Fruit fly (Drosophila melanogaster) whole organism, embryonic: ENCODE results near the gene Amacr.

Experiments
- Atf6 ChIP-seq: fragments of 200-800 bp; sonication (Bioruptor generic); IDR thresholded peaks from 2 replicates; pipeline ENCODE4 v1.3.6; 2022; ENCODE audit warnings: missing biosample characterization, missing genetic modification characterization
- CG1024 ChIP-seq: fragments of 200-800 bp; sonication (Bioruptor generic); IDR thresholded peaks from 2 replicates; pipeline ENCODE4 v1.3.6; 2022; ENCODE audit warnings: missing biosample characterization, missing genetic modification characterization
- CG12071 ChIP-seq: fragments of 200-800 bp; sonication (Bioruptor generic); optimal IDR thresholded peaks from 3 replicates; lab custom pipeline; 2018; ENCODE audit warnings: missing biosample characterization, mild to moderate bottlenecking, missing genetic modification characterization
- CG1602 ChIP-seq: fragments of 200-800 bp; sonication (Bioruptor generic); optimal IDR thresholded peaks from 3 replicates; lab custom pipeline; 2016; ENCODE audit warnings: missing biosample characterization, missing genetic modification characterization
- CG32767 ChIP-seq: fragments of 200-800 bp; sonication (Bioruptor generic); IDR thresholded peaks from 2 replicates; pipeline ENCODE4 v1.3.6; 2022; ENCODE audit warnings: missing biosample characterization, missing genetic modification characterization
- CG4707 ChIP-seq: fragments of 200-800 bp; sonication (Bioruptor generic); optimal IDR thresholded peaks from 2 replicates; lab custom pipeline; 2018; ENCODE audit warnings: missing biosample characterization, mild to moderate bottlenecking, missing genetic modification characterization, moderate library complexity
- CG8359 ChIP-seq: fragments of 200-800 bp; sonication (Bioruptor generic); optimal IDR thresholded peaks from 2 replicates; lab custom pipeline; 2017; ENCODE audit warnings: missing biosample characterization, mild to moderate bottlenecking, missing genetic modification characterization, borderline replicate concordance
- CG9876 ChIP-seq: fragments of 200-800 bp; sonication (Bioruptor generic); optimal IDR thresholded peaks from 2 replicates; lab custom pipeline; 2016; ENCODE audit warnings: missing biosample characterization, missing genetic modification characterization
- Dad ChIP-seq: fragments of 200-800 bp; sonication (Bioruptor generic); optimal IDR thresholded peaks from 3 replicates; lab custom pipeline; 2016; ENCODE audit warnings: missing biosample characterization, missing genetic modification characterization
- Fer1 ChIP-seq: fragments of 200-800 bp; sonication (Bioruptor generic); optimal IDR thresholded peaks from 2 replicates; lab custom pipeline; 2017; ENCODE audit warnings: missing biosample characterization, mild to moderate bottlenecking, missing genetic modification characterization
- GATAe ChIP-seq: fragments of 200-800 bp; sonication (Bioruptor generic); conservative IDR thresholded peaks from 2 replicates; pipeline ENCODE4 v1.3.6; 2022; ENCODE audit warnings: missing biosample characterization, missing genetic modification characterization
- HHEX ChIP-seq: fragments of 200-800 bp; sonication (Bioruptor generic); optimal IDR thresholded peaks from 3 replicates; lab custom pipeline; 2017; ENCODE audit warnings: missing biosample characterization, mild to moderate bottlenecking, missing genetic modification characterization, missing genetic modification reagents
- HLH3B ChIP-seq: fragments of 200-800 bp; sonication (Bioruptor generic); IDR thresholded peaks from 2 replicates; pipeline ENCODE4 v1.3.6; 2022; ENCODE audit warnings: missing biosample characterization, missing genetic modification characterization
- Hey ChIP-seq: fragments of 200-800 bp; sonication (Bioruptor generic); optimal IDR thresholded peaks from 3 replicates; lab custom pipeline; 2018; ENCODE audit warnings: missing biosample characterization, mild to moderate bottlenecking, missing genetic modification characterization
- Hr3 ChIP-seq: fragments of 200-800 bp; sonication (Bioruptor generic); optimal IDR thresholded peaks from 3 replicates; lab custom pipeline; 2016; ENCODE audit warnings: missing biosample characterization, missing genetic modification characterization
- Kr ChIP-seq: fragments of 200-800 bp; sonication (Bioruptor generic); optimal IDR thresholded peaks from 2 replicates; lab custom pipeline; 2017; ENCODE audit warnings: missing biosample characterization, mild to moderate bottlenecking, missing genetic modification characterization
- Lpt ChIP-seq: fragments of >200 bp; optimal IDR thresholded peaks from 2 replicates; lab custom pipeline; 2018; ENCODE audit warnings: missing biosample characterization, missing genetic modification characterization
- MESR4 ChIP-seq: fragments of 200-800 bp; sonication (Bioruptor generic); optimal IDR thresholded peaks from 2 replicates; lab custom pipeline; 2018; ENCODE audit warnings: missing biosample characterization, mild to moderate bottlenecking, missing genetic modification characterization, moderate library complexity
- Rx ChIP-seq: fragments of 200-800 bp; sonication (Bioruptor generic); IDR thresholded peaks from 2 replicates; pipeline ENCODE4 v1.3.6; 2022; ENCODE audit warnings: missing biosample characterization, missing genetic modification characterization
- Tbp ChIP-seq: fragments of >200 bp; optimal IDR thresholded peaks from 2 replicates; lab custom pipeline; 2018; ENCODE audit warnings: missing biosample characterization, missing genetic modification characterization
- Vsx1 ChIP-seq: fragments of 200-800 bp; sonication (Bioruptor generic); optimal IDR thresholded peaks from 2 replicates; lab custom pipeline; 2017; ENCODE audit warnings: missing biosample characterization, mild to moderate bottlenecking, missing genetic modification characterization, missing genetic modification reagents
- Xrp1 ChIP-seq: fragments of 200-800 bp; sonication (Bioruptor generic); IDR thresholded peaks from 2 replicates; pipeline ENCODE4 v1.3.6; 2022; ENCODE audit warnings: missing biosample characterization, missing genetic modification characterization
- al ChIP-seq: fragments of 200-800 bp; sonication (Bioruptor generic); IDR thresholded peaks from 2 replicates; pipeline ENCODE4 v1.3.6; 2022; ENCODE audit warnings: missing biosample characterization, missing genetic modification characterization
- aop ChIP-seq: fragments of 200-800 bp; sonication (Bioruptor generic); IDR thresholded peaks from 2 replicates; pipeline ENCODE4 v1.3.6; 2022; ENCODE audit warnings: missing biosample characterization, missing genetic modification characterization
- bowl ChIP-seq: fragments of 200-800 bp; sonication (Bioruptor generic); IDR thresholded peaks from 2 replicates; pipeline ENCODE4 v1.3.6; 2022; ENCODE audit warnings: missing biosample characterization, missing genetic modification characterization
- cas ChIP-seq: fragments of 200-800 bp; sonication (Bioruptor generic); IDR thresholded peaks from 2 replicates; pipeline ENCODE4 v1.3.6; 2022; ENCODE audit warnings: missing biosample characterization, missing genetic modification characterization
- chif ChIP-seq, 2 experiments: fragments of 200-800 bp; sonication (Bioruptor generic); optimal IDR thresholded peaks; 3 replicates each; lab custom pipeline; 2016; ENCODE audit warnings: missing biosample characterization in 2 of 2, missing genetic modification characterization in 2 of 2
- chinmo ChIP-seq: fragments of 200-800 bp; sonication (Bioruptor generic); IDR thresholded peaks from 4 replicates; pipeline ENCODE4 v1.3.6; 2022; ENCODE audit warnings: missing biosample characterization, missing genetic modification characterization; ENCODE audit not compliant: partially characterized antibody
- crp ChIP-seq, 2 experiments: fragments of 200-800 bp; sonication (Bioruptor generic); optimal IDR thresholded peaks; 2 replicates in 1 of 2; 3 replicates in 1 of 2; lab custom pipeline; 2017; ENCODE audit warnings: missing biosample characterization in 2 of 2, missing genetic modification characterization in 2 of 2, mild to moderate bottlenecking in 1 of 2, moderate library complexity in 1 of 2
- fu2 ChIP-seq: fragments of 200-800 bp; sonication (Bioruptor generic); optimal IDR thresholded peaks from 2 replicates; lab custom pipeline; 2016; ENCODE audit warnings: missing biosample characterization, missing genetic modification characterization
- jing ChIP-seq: fragments of 200-800 bp; sonication (Bioruptor generic); optimal IDR thresholded peaks from 2 replicates; lab custom pipeline; 2018; ENCODE audit warnings: missing biosample characterization, mild to moderate bottlenecking, missing genetic modification characterization
- jumu ChIP-seq: fragments of 200-800 bp; sonication (Bioruptor generic); optimal IDR thresholded peaks from 3 replicates; lab custom pipeline; 2016; ENCODE audit warnings: missing biosample characterization, missing genetic modification characterization
- kay ChIP-seq: fragments of 200-800 bp; sonication (Bioruptor generic); optimal IDR thresholded peaks from 2 replicates; lab custom pipeline; 2016; ENCODE audit warnings: missing biosample characterization, missing genetic modification characterization
- nau ChIP-seq: fragments of 200-800 bp; sonication (Bioruptor generic); optimal IDR thresholded peaks from 3 replicates; lab custom pipeline; 2017; ENCODE audit warnings: missing biosample characterization, mild to moderate bottlenecking, missing genetic modification characterization, missing genetic modification reagents
- pzg ChIP-seq: fragments of 200-800 bp; sonication (Bioruptor generic); optimal IDR thresholded peaks from 3 replicates; lab custom pipeline; 2018; ENCODE audit warnings: missing biosample characterization, mild to moderate bottlenecking, missing genetic modification characterization, moderate library complexity
- row ChIP-seq: fragments of 200-800 bp; sonication (Bioruptor generic); IDR thresholded peaks from 3 replicates; pipeline ENCODE4 v1.3.6; 2022; ENCODE audit warnings: missing biosample characterization, missing genetic modification characterization
- slou ChIP-seq: fragments of 200-800 bp; sonication (Bioruptor generic); optimal IDR thresholded peaks from 3 replicates; lab custom pipeline; 2016; ENCODE audit warnings: missing biosample characterization, missing genetic modification characterization
- stwl ChIP-seq: fragments of 200-800 bp; sonication (Bioruptor generic); optimal IDR thresholded peaks from 3 replicates; lab custom pipeline; 2018; ENCODE audit warnings: missing biosample characterization, mild to moderate bottlenecking, missing genetic modification characterization, moderate library complexity
- sug ChIP-seq: fragments of 200-800 bp; optimal IDR thresholded peaks from 2 replicates; lab custom pipeline; 2019; ENCODE audit warnings: missing biosample characterization, mild to moderate bottlenecking, missing genetic modification characterization, moderate library complexity
- tna ChIP-seq: fragments of 200-800 bp; sonication (Bioruptor generic); IDR thresholded peaks from 2 replicates; pipeline ENCODE4 v1.3.6; 2022; ENCODE audit warnings: missing biosample characterization, missing genetic modification characterization; ENCODE audit not compliant: partially characterized antibody
- toy ChIP-seq: fragments of 200-800 bp; sonication (Bioruptor generic); IDR thresholded peaks from 2 replicates; pipeline ENCODE4 v1.3.6; 2022; ENCODE audit warnings: missing biosample characterization, missing genetic modification characterization
- trem ChIP-seq: fragments of 200-800 bp; optimal IDR thresholded peaks from 3 replicates; lab custom pipeline; 2019; ENCODE audit warnings: missing biosample characterization, mild to moderate bottlenecking, missing genetic modification characterization, moderate library complexity
- unc-4 ChIP-seq: fragments of 200-800 bp; sonication (Bioruptor generic); IDR thresholded peaks from 2 replicates; pipeline ENCODE4 v1.3.6; 2022; ENCODE audit warnings: missing biosample characterization, missing genetic modification characterization; ENCODE audit not compliant: partially characterized antibody
- usp ChIP-seq: fragments of >200 bp; optimal IDR thresholded peaks from 2 replicates; lab custom pipeline; 2017; ENCODE audit warnings: missing biosample characterization, missing genetic modification characterization

Amacr gene

dm6 chr2L:20758847-20759465 lies 6.8 kb upstream of the Amacr start (continued):
- TF ChIP-seq GATAe (GFP tag; lab: Robert Waterston, UW) (peak; percentile 26; the same call in 1 of the 2 replicates), Hey (tag; lab: Kevin White, UChicago) (no peak), Fer1 (GFP tag; lab: Kevin White, UChicago) (peak; percentile 79), toy (GFP tag; lab: Robert Waterston, UW) (peak; percentile 70), aop (GFP tag; lab: Robert Waterston, UW) (no peak), Vsx1 (GFP tag; lab: Kevin White, UChicago) (peak; percentile 48), CG32767 (GFP tag; lab: Robert Waterston, UW) (no peak), sug (tag; lab: Kevin White, UChicago) (peak; percentile 34), tna (no peak), CG12071 (peak; percentile 47), Hr3 (peak; percentile 30), Lpt (no peak), stwl (tag; lab: Kevin White, UChicago) (no peak), Rx (0 out of 2 replicates have a peak, but pooled peaks have one; percentile 33), jumu (no peak), CG1024 (GFP tag; lab: Robert Waterston, UW) (peak; percentile 44; the same call in 1 of the 2 replicates), Atf6 (peak; percentile 80), CG1602 (peak; percentile 5), usp (no peak), jing (no peak), fu2 (GFP tag; lab: Kevin White, UChicago) (peak; percentile 42), slou (peak; percentile 54), pzg (GFP tag; lab: Kevin White, UChicago) (no peak), Kr (GFP tag; lab: Kevin White, UChicago) (no peak), HLH3B (peak; percentile 55; the same call in 1 of the 2 replicates), trem (peak; percentile 66), cas (GFP tag; lab: Robert Waterston, UW) (peak; percentile 61), Tbp (GFP tag; lab: Kevin White, UChicago) (no peak), chif (GFP tag; optimal IDR thresholded peaks at IDR 0.05; lab: Kevin White, UChicago) (peak; percentile 34 to 47), Xrp1 (GFP tag; lab: Robert Waterston, UW) (peak; percentile 71), CG9876 (no peak), kay (GFP tag; lab: Kevin White, UChicago) (peak; percentile 41), Dad (GFP tag; lab: Kevin White, UChicago) (peak; percentile 65), HHEX (peak; percentile 67), row (peak; percentile 80), MESR4 (GFP tag; lab: Kevin White, UChicago) (no peak), CG8359 (GFP tag; lab: Kevin White, UChicago) (peak; percentile 44), al (peak; percentile 81), chinmo (GFP tag; lab: Robert Waterston, UW) (no peak), crp (GFP tag; optimal IDR thresholded peaks at IDR 0.05; lab: Kevin White, UChicago) (no peak), nau (GFP tag; lab: Kevin White, UChicago) (peak; percentile 59), unc-4 (GFP tag; lab: Robert Waterston, UW) (no peak), CG4707 (no peak), bowl (GFP tag; lab: Robert Waterston, UW) (no peak)
